Worm (Caenorhabditis elegans) whole organism, young adult: ENCODE measurements around the gene F32E10.9.
A peak's percentile ranks its signal among the peaks of the same experiment; 100 is the strongest.

Source experiments
- B0035.1 ChIP-seq: sonication (generic microtip); optimal IDR thresholded peaks from 2 replicates; lab custom pipeline; 2016; ENCODE audit warnings: missing genetic modification characterization, mild to moderate bottlenecking, missing compliant biosample characterization, missing genotype, missing genetic modification reagents
- B0261.1 ChIP-seq: sonication (generic microtip); optimal IDR thresholded peaks from 2 replicates; lab custom pipeline; 2016; ENCODE audit warnings: mild to moderate bottlenecking, missing genetic modification characterization, moderate library complexity, missing compliant biosample characterization
- F23B12.7 ChIP-seq: sonication (generic microtip); optimal IDR thresholded peaks from 2 replicates; lab custom pipeline; 2017; ENCODE audit warnings: missing genetic modification characterization, mild to moderate bottlenecking, missing compliant biosample characterization, antibody characterized with exemption, moderate library complexity; ENCODE audit not compliant: insufficient read depth
- F57A8.1 ChIP-seq: fragments of 200-800 bp; sonication (Bioruptor generic); optimal IDR thresholded peaks from 2 replicates; lab custom pipeline; 2018; ENCODE audit warnings: mild to moderate bottlenecking, missing genetic modification characterization, moderate library complexity, missing compliant biosample characterization
- Y53G8AR.9 ChIP-seq: fragments of 200-800 bp; sonication (Bioruptor generic); conservative IDR thresholded peaks from 2 replicates; pipeline ENCODE4 v1.3.6; 2022; ENCODE audit warnings: missing genetic modification reagents, missing genetic modification characterization, missing compliant biosample characterization
- Y56A3A.18 ChIP-seq: fragments of 200-800 bp; sonication (Bioruptor generic); IDR thresholded peaks from 2 replicates; pipeline ENCODE4 v1.3.6; 2022; ENCODE audit warnings: missing genetic modification reagents, missing genetic modification characterization, missing compliant biosample characterization
- Y67H2A.10 ChIP-seq: fragments of 200-800 bp; sonication (Bioruptor generic); conservative IDR thresholded peaks from 2 replicates; pipeline ENCODE4 v1.3.6; 2022; ENCODE audit warnings: missing genetic modification reagents, missing genetic modification characterization, missing compliant biosample characterization
- ama-1 ChIP-seq, 3 experiments: fragments of 150-350 bp in 1 of 3; sonication (generic microtip) in 2 of 3; optimal IDR thresholded peaks; 2 replicates each; lab custom pipeline; 2014 to 2018; ENCODE audit warnings: missing biosample characterization in 2 of 3, missing genetic modification characterization in 2 of 3, missing genetic modification reagents in 2 of 3
- aptf-3 ChIP-seq: fragments of 200-800 bp; sonication (Bioruptor generic); IDR thresholded peaks from 2 replicates; pipeline ENCODE4 v1.3.6; 2022; ENCODE audit warnings: missing genetic modification characterization, missing compliant biosample characterization
- athp-1 ChIP-seq: sonication (generic microtip); optimal IDR thresholded peaks from 2 replicates; lab custom pipeline; 2017; ENCODE audit warnings: mild to moderate bottlenecking, missing genetic modification characterization, missing compliant biosample characterization
- ceh-79 ChIP-seq: sonication (generic microtip); optimal IDR thresholded peaks from 2 replicates; lab custom pipeline; 2017; ENCODE audit warnings: mild to moderate bottlenecking, missing genetic modification characterization, missing compliant biosample characterization
- chd-7 ChIP-seq: sonication (generic microtip); optimal IDR thresholded peaks from 2 replicates; lab custom pipeline; 2016; ENCODE audit warnings: mild to moderate bottlenecking, missing genetic modification characterization, moderate library complexity, missing compliant biosample characterization
- egl-44 ChIP-seq: fragments of 200-800 bp; sonication (Bioruptor generic); IDR thresholded peaks from 2 replicates; pipeline ENCODE4 v1.3.6; 2022; ENCODE audit warnings: missing genetic modification reagents, missing genetic modification characterization, missing compliant biosample characterization
- gei-17 ChIP-seq: fragments of 200-800 bp; sonication (Bioruptor generic); optimal IDR thresholded peaks from 2 replicates; lab custom pipeline; 2018; ENCODE audit warnings: mild to moderate bottlenecking, missing genetic modification characterization, missing compliant biosample characterization
- him-1 ChIP-seq: sonication (generic microtip); optimal IDR thresholded peaks from 2 replicates; lab custom pipeline; 2016; ENCODE audit warnings: missing genotype, missing genetic modification reagents, missing genetic modification characterization, missing compliant biosample characterization
- hmg-20 ChIP-seq: fragments of 200-800 bp; sonication (Bioruptor generic); IDR thresholded peaks from 2 replicates; pipeline ENCODE4 v1.3.6; 2022; ENCODE audit warnings: missing genetic modification reagents, missing genetic modification characterization, missing compliant biosample characterization
- hrde-1 ChIP-seq: sonication (generic microtip); optimal IDR thresholded peaks from 2 replicates; lab custom pipeline; 2016; ENCODE audit warnings: missing genetic modification characterization, mild to moderate bottlenecking, missing compliant biosample characterization, moderate library complexity, missing genotype, missing genetic modification reagents, borderline replicate concordance
- lag-1 ChIP-seq: fragments of 200-800 bp; sonication (Bioruptor generic); IDR thresholded peaks from 2 replicates; pipeline ENCODE4 v1.3.6; 2022; ENCODE audit warnings: missing genetic modification reagents, missing genetic modification characterization, missing compliant biosample characterization
- let-526 ChIP-seq: fragments of 200-800 bp; sonication (Bioruptor generic); IDR thresholded peaks from 2 replicates; pipeline ENCODE4 v1.3.6; 2022; ENCODE audit warnings: missing genetic modification reagents, missing genetic modification characterization, missing compliant biosample characterization
- let-607 ChIP-seq, 2 experiments: fragments of 200-800 bp in 1 of 2; sonication (Bioruptor generic) in 1 of 2; sonication (generic microtip) in 1 of 2; optimal IDR thresholded peaks; 2 replicates each; lab custom pipeline; 2016 to 2018; ENCODE audit warnings: mild to moderate bottlenecking in 2 of 2, missing compliant biosample characterization in 2 of 2, missing genetic modification characterization in 2 of 2, moderate library complexity in 2 of 2, missing genotype in 1 of 2
- lin-35 ChIP-seq, 3 experiments: fragments of 150-350 bp in 2 of 3; sonication (generic microtip) in 1 of 3; optimal IDR thresholded peaks; 2 replicates each; lab custom pipeline; 2014 to 2018; ENCODE audit warnings: missing biosample characterization in 3 of 3, missing genetic modification characterization in 3 of 3, missing genetic modification reagents in 3 of 3
- lir-1 ChIP-seq: fragments of 200-800 bp; sonication (Bioruptor generic); conservative IDR thresholded peaks from 2 replicates; pipeline ENCODE4 v1.3.6; 2022; ENCODE audit warnings: missing genetic modification reagents, missing genetic modification characterization, missing compliant biosample characterization
- madf-10 ChIP-seq: sonication (generic microtip); optimal IDR thresholded peaks from 2 replicates; lab custom pipeline; 2016; ENCODE audit warnings: mild to moderate bottlenecking, missing genetic modification characterization, missing compliant biosample characterization
- madf-8 ChIP-seq: fragments of 200-800 bp; sonication (Bioruptor generic); conservative IDR thresholded peaks from 2 replicates; pipeline ENCODE4 v1.3.6; 2022; ENCODE audit warnings: missing genetic modification reagents, missing genetic modification characterization, missing compliant biosample characterization
- mcd-1 ChIP-seq: fragments of 200-800 bp; sonication (Bioruptor generic); IDR thresholded peaks from 2 replicates; pipeline ENCODE4 v1.3.6; 2022; ENCODE audit warnings: missing genetic modification reagents, missing genetic modification characterization, missing compliant biosample characterization
- mel-28 ChIP-seq: sonication (generic microtip); optimal IDR thresholded peaks from 2 replicates; lab custom pipeline; 2016; ENCODE audit warnings: borderline replicate concordance, mild to moderate bottlenecking, missing genetic modification characterization, missing compliant biosample characterization
- mxl-1 ChIP-seq: sonication (generic microtip); optimal IDR thresholded peaks from 2 replicates; lab custom pipeline; 2016; ENCODE audit warnings: missing genetic modification characterization, missing compliant biosample characterization
- nfya-2 ChIP-seq: fragments of 200-800 bp; sonication (Bioruptor generic); IDR thresholded peaks from 2 replicates; pipeline ENCODE4 v1.3.6; 2022; ENCODE audit warnings: missing genetic modification reagents, missing genetic modification characterization, missing compliant biosample characterization
- nhr-27 ChIP-seq: fragments of 200-800 bp; sonication (Bioruptor generic); optimal IDR thresholded peaks from 2 replicates; lab custom pipeline; 2018; ENCODE audit warnings: mild to moderate bottlenecking, missing genetic modification characterization, moderate library complexity, missing compliant biosample characterization
- repo-1 ChIP-seq: sonication (generic microtip); optimal IDR thresholded peaks from 2 replicates; lab custom pipeline; 2017; ENCODE audit warnings: mild to moderate bottlenecking, missing genetic modification characterization, missing compliant biosample characterization
- unc-62 ChIP-seq: fragments of 150-350 bp; optimal IDR thresholded peaks from 2 replicates; lab custom pipeline; 2014; ENCODE audit warnings: missing biosample characterization, missing genetic modification reagents, missing genetic modification characterization
- ztf-18 ChIP-seq: sonication (generic microtip); optimal IDR thresholded peaks from 2 replicates; lab custom pipeline; 2016; ENCODE audit warnings: missing genotype, mild to moderate bottlenecking, missing genetic modification characterization, missing compliant biosample characterization

Gene F32E10.9

ce11 chrIV:7543662-7544061, 20.1 kb downstream of the F32E10.9 start:
- TF ChIP-seq mcd-1 (GFP tag; lab: Robert Waterston, UW) = no peak
- peak; percentile 37 for TF ChIP-seq hrde-1 (tag; lab: Kevin White, UChicago)
- TF ChIP-seq lin-35 (GFP tag; optimal IDR thresholded peaks at IDR 0.05; lab: Kevin White, UChicago) = no peak
- TF ChIP-seq nfya-2 = no peak
- TF ChIP-seq ama-1 (optimal IDR thresholded peaks at IDR 0.05; lab: Kevin White, UChicago) = no peak
- peak in 1 of 2 experiments; percentile 11 for TF ChIP-seq ama-1 (GFP tag; optimal IDR thresholded peaks at IDR 0.05; lab: Kevin White, UChicago)
- TF ChIP-seq B0261.1 (tag; lab: Kevin White, UChicago) = no peak
- TF ChIP-seq him-1 (tag; lab: Kevin White, UChicago) = peak; percentile 70
- no peak for TF ChIP-seq unc-62
- no peak for TF ChIP-seq chd-7
- no peak for TF ChIP-seq hmg-20

DNA sequence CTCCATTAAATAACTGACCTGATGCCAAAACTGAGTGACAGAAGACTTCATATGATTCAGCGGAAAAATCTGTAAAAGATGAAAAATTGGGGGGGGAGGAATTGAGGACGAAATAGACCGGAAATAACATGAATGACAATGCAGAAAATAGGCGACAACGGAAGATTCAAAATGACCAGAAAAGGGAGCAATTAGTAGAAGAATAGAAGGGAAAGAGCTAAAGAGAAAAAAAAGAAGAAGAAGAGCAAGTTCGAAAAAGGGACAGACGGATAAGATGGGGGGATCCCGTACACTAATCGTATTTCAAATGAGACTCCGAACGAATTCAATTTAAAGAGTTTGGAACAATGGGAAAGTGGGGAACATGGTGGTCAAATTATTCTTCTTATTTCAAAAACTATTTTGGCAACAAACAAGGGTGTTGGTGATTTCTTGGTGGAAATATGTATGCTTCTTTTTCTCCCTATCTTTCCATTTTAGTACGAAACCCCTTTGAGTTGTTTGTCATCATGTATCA, 21.2 kb downstream of the F32E10.9 start, which contains the start of gene R05G6.10:
Gene R05G6.10, minus strand, starts transcription at position 51 of the 517 bp plus-strand sequence.
- no peak for TF ChIP-seq ztf-18
- no peak for TF ChIP-seq F57A8.1
- TF ChIP-seq ceh-79 (tag; lab: Kevin White, UChicago) = no peak
- no peak for TF ChIP-seq mel-28 (tag; lab: Kevin White, UChicago)
- no peak for TF ChIP-seq nhr-27 (tag; lab: Kevin White, UChicago)
- TF ChIP-seq madf-10 (tag; lab: Kevin White, UChicago) = no peak
- no peak for TF ChIP-seq aptf-3 (GFP tag; lab: Robert Waterston, UW)
- no peak for TF ChIP-seq gei-17 (GFP tag; lab: Kevin White, UChicago)
- TF ChIP-seq Y56A3A.18 (GFP tag; lab: Robert Waterston, UW) = no peak
- no peak for TF ChIP-seq repo-1
- no peak for TF ChIP-seq madf-8 (GFP tag; lab: Robert Waterston, UW)

ce11 chrIV:7532360-7532759, 31.4 kb downstream of the F32E10.9 start, which contains the start of gene R05G6.1:
Gene R05G6.1, plus strand, starts transcription at chrIV:7532660.
- TF ChIP-seq B0035.1 (no peak), gei-17 (GFP tag; lab: Kevin White, UChicago) (no peak), athp-1 (tag; lab: Kevin White, UChicago) (no peak), mel-28 (tag; lab: Kevin White, UChicago) (no peak), let-526 (GFP tag; lab: Robert Waterston, UW) (no peak), egl-44 (GFP tag; lab: Robert Waterston, UW) (no peak), lir-1 (GFP tag; lab: Robert Waterston, UW) (no peak), F23B12.7 (tag; lab: Kevin White, UChicago) (no peak), let-607 (tag; optimal IDR thresholded peaks at IDR 0.05; lab: Kevin White, UChicago) (no peak), Y67H2A.10 (GFP tag; lab: Robert Waterston, UW) (no peak), Y53G8AR.9 (GFP tag; lab: Robert Waterston, UW) (no peak), mxl-1 (tag; lab: Kevin White, UChicago) (no peak), lag-1 (GFP tag; lab: Robert Waterston, UW) (no peak)
- TF ChIP-seq, all 124 proteins: peak for 0
